Worm (Caenorhabditis elegans) whole organism, L2 larva: ENCODE measurements around the gene hot-7.

Source experiments
- ZK546.5 ChIP-seq: sonication (generic microtip); optimal IDR thresholded peaks from 2 replicates; lab custom pipeline; 2017; ENCODE audit warnings: missing biosample characterization, missing genetic modification characterization
- aly-2 ChIP-seq: fragments of 150-350 bp; optimal IDR thresholded peaks from 2 replicates; lab custom pipeline; 2014; ENCODE audit warnings: missing biosample characterization, missing genetic modification characterization
- ama-1 ChIP-seq: fragments of 150-350 bp; optimal IDR thresholded peaks from 2 replicates; lab custom pipeline; 2018; ENCODE audit warnings: inconsistent platforms
- blmp-1 ChIP-seq: sonication (generic microtip); optimal IDR thresholded peaks from 2 replicates; lab custom pipeline; 2017; ENCODE audit warnings: missing genetic modification characterization, mild to moderate bottlenecking, missing compliant biosample characterization, antibody characterized with exemption, moderate library complexity; ENCODE audit not compliant: insufficient read depth
- fos-1 ChIP-seq: fragments of 150-350 bp; optimal IDR thresholded peaks from 2 replicates; lab custom pipeline; 2014; ENCODE audit warnings: missing biosample characterization, missing genetic modification characterization
- gmeb-1 ChIP-seq: fragments of 150-350 bp; optimal IDR thresholded peaks from 2 replicates; lab custom pipeline; 2014; ENCODE audit warnings: missing biosample characterization, missing genetic modification characterization
- nhr-10 ChIP-seq: sonication (generic microtip); optimal IDR thresholded peaks from 2 replicates; lab custom pipeline; 2017; ENCODE audit warnings: missing biosample characterization, missing genetic modification characterization
- nhr-11 ChIP-seq: fragments of 150-350 bp; optimal IDR thresholded peaks from 2 replicates; lab custom pipeline; 2014; ENCODE audit warnings: missing biosample characterization, missing genetic modification characterization
- sma-3 ChIP-seq: sonication (generic microtip); optimal IDR thresholded peaks from 2 replicates; lab custom pipeline; 2016; ENCODE audit warnings: missing genetic modification reagents, missing genetic modification characterization, missing compliant biosample characterization
- sma-9 ChIP-seq, 2 experiments: fragments of 150-350 bp in 1 of 2; sonication (generic microtip) in 1 of 2; optimal IDR thresholded peaks; 2 replicates each; lab custom pipeline; 2014 to 2016; ENCODE audit warnings: missing genetic modification characterization in 2 of 2, mild to moderate bottlenecking in 1 of 2, missing biosample characterization in 1 of 2, missing compliant biosample characterization in 1 of 2, missing genetic modification reagents in 1 of 2, moderate library complexity in 1 of 2

DNA sequence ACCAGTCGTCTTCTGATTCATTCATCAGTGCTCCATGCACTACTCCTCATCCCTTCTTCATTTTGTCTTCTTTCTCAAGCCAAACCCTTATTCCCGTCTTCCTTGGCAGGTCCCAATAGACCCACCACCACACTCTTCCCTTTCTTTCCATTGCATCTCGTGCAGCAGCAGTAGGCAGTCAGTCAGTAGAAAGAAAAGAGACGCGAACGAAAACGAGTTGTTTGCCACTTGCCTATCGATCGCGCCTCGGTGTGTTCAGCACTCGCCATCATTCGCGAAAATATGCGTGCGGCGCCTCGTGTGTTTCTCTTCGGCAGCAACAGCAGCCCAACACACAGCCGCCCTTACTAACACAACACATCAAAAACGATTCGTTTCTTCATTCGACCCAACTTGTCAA, 38.3 kb downstream of the hot-7 start:
- TF ChIP-seq gmeb-1 (tag; lab: Kevin White, UChicago): peak; percentile 20
- TF ChIP-seq nhr-11 (tag; lab: Kevin White, UChicago): no peak
- no peak for TF ChIP-seq ZK546.5 (tag; lab: Kevin White, UChicago)
- TF ChIP-seq sma-3: peak; percentile 19
- no peak for TF ChIP-seq ama-1
- no peak for TF ChIP-seq blmp-1 (tag; lab: Kevin White, UChicago)
- no peak for TF ChIP-seq aly-2 (tag; lab: Kevin White, UChicago)
- peak; percentile 48 for TF ChIP-seq fos-1 (tag; lab: Kevin White, UChicago)
- TF ChIP-seq sma-9 (GFP tag; optimal IDR thresholded peaks at IDR 0.05; lab: Kevin White, UChicago): peak; percentile 56
- TF ChIP-seq sma-9 (tag; optimal IDR thresholded peaks at IDR 0.05; lab: Kevin White, UChicago): no peak
- TF ChIP-seq nhr-10: no peak
